Fruit fly (Drosophila melanogaster): ENCODE measurements around the gene CG42846.

DNA sequence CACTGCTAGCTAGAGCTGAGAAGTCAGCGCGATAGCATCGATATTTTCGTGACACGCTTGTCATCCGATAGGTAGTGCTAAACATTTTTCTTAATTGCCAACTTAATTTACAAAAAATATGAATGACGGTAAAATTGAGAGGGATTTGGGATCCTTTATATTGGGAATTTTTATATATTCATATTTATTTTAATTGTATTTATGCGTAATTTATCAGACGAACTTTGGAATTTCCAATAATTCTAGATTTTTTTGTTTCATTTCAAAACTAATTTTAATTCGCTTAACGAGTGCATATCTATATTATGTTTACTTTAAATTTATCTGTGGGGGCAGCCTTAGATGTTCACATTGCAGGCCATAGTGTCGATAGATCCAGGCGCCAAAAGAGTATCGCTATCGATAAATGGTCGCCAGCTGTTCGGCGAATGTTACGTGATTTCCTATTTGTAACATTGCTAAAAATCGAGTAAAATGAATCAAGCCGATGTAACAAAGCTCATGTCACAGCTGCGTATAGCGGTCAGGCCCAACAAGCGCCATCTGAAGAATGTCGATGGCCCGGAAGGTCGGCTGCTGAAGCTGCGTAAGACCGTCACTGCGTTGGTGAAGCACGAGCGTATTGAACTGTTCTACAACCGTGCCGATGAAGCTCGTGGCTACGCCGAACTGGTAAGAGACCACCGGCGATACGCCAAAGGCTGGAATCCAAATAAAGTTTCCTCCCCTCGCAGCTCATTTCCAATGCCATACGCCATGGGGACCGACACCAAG lies 33.2 kb upstream of the CG42846 start, which contains the start of the genes Tudor-SN and mRpL17:
- TF ChIP-seq psq (optimal IDR thresholded peaks at IDR 0.05) (no peak), Sin3A (optimal IDR thresholded peaks at IDR 0.05) (no peak)

All from Kc167 (cell line).